Fruit fly (Drosophila melanogaster) whole organism: ENCODE measurements around the gene PGAP2.
A peak's percentile ranks its signal among the peaks of the same experiment; 100 is the strongest.

Source experiments
- CG8478 ChIP-seq: fragments of >200 bp; optimal IDR thresholded peaks from 2 replicates; lab custom pipeline; 2018; ENCODE audit warnings: inconsistent platforms
- Dll ChIP-seq: fragments of >200 bp; optimal IDR thresholded peaks from 2 replicates; lab custom pipeline; 2017
- EcR ChIP-seq, 2 experiments: fragments of >200 bp; optimal IDR thresholded peaks; 2 replicates each; lab custom pipeline; 2017; ENCODE audit warnings: missing biosample characterization in 2 of 2, missing genetic modification characterization in 2 of 2, missing genetic modification reagents in 2 of 2
- pan ChIP-seq: fragments of >200 bp; optimal IDR thresholded peaks from 2 replicates; lab custom pipeline; 2017
- psq ChIP-seq: fragments of >200 bp; optimal IDR thresholded peaks from 2 replicates; lab custom pipeline; 2017
- usp ChIP-seq: fragments of >200 bp; optimal IDR thresholded peaks from 2 replicates; lab custom pipeline; 2017; ENCODE audit warnings: missing biosample characterization, missing genetic modification characterization, mixed read lengths

PGAP2 gene

dm6 chr2L:843301-843700, 24.0 kb upstream of the PGAP2 start:
- TF ChIP-seq psq (lab: Kevin White, UChicago) (no peak), pan (lab: Kevin White, UChicago) (peak; percentile 41), Dll (lab: Kevin White, UChicago) (no peak)

- no peak for TF ChIP-seq Dll (lab: Kevin White, UChicago)
- no peak for TF ChIP-seq CG8478 (lab: Kevin White, UChicago)
- no peak for TF ChIP-seq EcR (GFP tag; optimal IDR thresholded peaks at IDR 0.05; lab: Kevin White, UChicago)
Measured at dm6 chr2L:842873-843272, 23.6 kb upstream of the PGAP2 start.

- TF ChIP-seq usp (GFP tag; lab: Kevin White, UChicago), result no peak
- TF ChIP-seq CG8478 (lab: Kevin White, UChicago), result no peak
- TF ChIP-seq pan (lab: Kevin White, UChicago), result no peak
- TF ChIP-seq psq (lab: Kevin White, UChicago), result no peak
- no peak for TF ChIP-seq Dll (lab: Kevin White, UChicago)
- TF ChIP-seq EcR (GFP tag; optimal IDR thresholded peaks at IDR 0.05; lab: Kevin White, UChicago), result no peak
Measured at dm6 chr2L:841708-842107, 22.4 kb upstream of the PGAP2 start.

- no peak for TF ChIP-seq Dll (lab: Kevin White, UChicago)
- no peak for TF ChIP-seq usp (GFP tag; lab: Kevin White, UChicago)
- no peak for TF ChIP-seq pan (lab: Kevin White, UChicago)
- TF ChIP-seq psq (lab: Kevin White, UChicago), result no peak
- TF ChIP-seq EcR (GFP tag; optimal IDR thresholded peaks at IDR 0.05; lab: Kevin White, UChicago), result no peak
- no peak for TF ChIP-seq CG8478 (lab: Kevin White, UChicago)
Measured at dm6 chr2L:840716-841115, 21.4 kb upstream of the PGAP2 start.

- TF ChIP-seq EcR (GFP tag; optimal IDR thresholded peaks at IDR 0.05; lab: Kevin White, UChicago), result peak in 1 of 2 experiments; percentile 19
- TF ChIP-seq usp (GFP tag; lab: Kevin White, UChicago), result no peak
Measured at dm6 chr2L:840022-840421, 20.7 kb upstream of the PGAP2 start.

DNA sequence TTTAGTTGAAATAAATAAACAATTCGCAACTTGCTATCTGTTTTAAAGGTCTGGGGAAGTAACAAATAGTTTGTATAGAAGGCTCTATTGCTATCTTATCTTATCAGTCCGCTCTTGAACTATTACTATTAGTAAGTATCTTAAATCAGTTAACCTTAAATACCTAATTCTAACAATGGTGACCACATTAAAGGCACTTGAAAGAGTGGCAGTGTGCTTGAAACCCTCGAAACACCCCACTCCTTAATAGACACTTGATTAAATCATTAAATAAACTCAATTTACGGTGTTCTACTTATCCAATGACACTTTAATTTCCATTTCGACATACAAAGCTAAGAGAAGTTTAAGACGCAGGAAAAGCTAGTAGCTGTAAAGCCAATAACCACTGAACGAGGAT, 19.5 kb upstream of the PGAP2 start:
- TF ChIP-seq usp (GFP tag; lab: Kevin White, UChicago), result no peak
- TF ChIP-seq EcR (GFP tag; optimal IDR thresholded peaks at IDR 0.05; lab: Kevin White, UChicago), result no peak
- TF ChIP-seq pan (lab: Kevin White, UChicago), result no peak
- no peak for TF ChIP-seq CG8478 (lab: Kevin White, UChicago)
- TF ChIP-seq psq (lab: Kevin White, UChicago), result no peak

DNA sequence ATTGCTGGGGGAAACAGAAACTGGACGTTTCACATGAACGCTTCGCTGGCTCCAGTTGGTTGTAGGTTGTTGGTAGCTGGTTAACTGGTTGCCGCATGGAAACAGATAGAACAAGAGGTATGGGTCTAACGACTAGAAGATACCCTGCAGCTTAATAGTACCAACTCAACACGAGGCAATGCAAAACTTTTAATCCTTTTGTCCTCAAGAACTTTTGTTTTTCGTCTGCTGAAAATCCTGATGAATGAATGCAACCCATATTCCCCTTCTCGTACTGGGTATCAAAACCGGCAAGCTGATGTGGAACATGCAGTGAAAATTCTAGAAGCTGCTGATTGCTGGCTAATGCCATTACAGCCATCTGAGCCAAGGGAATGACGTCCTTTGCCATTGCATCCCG, 18.7 kb upstream of the PGAP2 start:
- TF ChIP-seq usp (GFP tag; lab: Kevin White, UChicago) (no peak), pan (lab: Kevin White, UChicago) (peak; percentile 56)

dm6 chr2L:827516-828362, 8.4 kb upstream of the PGAP2 start:
- TF ChIP-seq usp (GFP tag; lab: Kevin White, UChicago), result no peak
- no peak for TF ChIP-seq pan (lab: Kevin White, UChicago)
- no peak for TF ChIP-seq psq (lab: Kevin White, UChicago)
- TF ChIP-seq EcR (GFP tag; optimal IDR thresholded peaks at IDR 0.05; lab: Kevin White, UChicago), result no peak
- no peak for TF ChIP-seq CG8478 (lab: Kevin White, UChicago)
- no peak for TF ChIP-seq Dll (lab: Kevin White, UChicago)

DNA sequence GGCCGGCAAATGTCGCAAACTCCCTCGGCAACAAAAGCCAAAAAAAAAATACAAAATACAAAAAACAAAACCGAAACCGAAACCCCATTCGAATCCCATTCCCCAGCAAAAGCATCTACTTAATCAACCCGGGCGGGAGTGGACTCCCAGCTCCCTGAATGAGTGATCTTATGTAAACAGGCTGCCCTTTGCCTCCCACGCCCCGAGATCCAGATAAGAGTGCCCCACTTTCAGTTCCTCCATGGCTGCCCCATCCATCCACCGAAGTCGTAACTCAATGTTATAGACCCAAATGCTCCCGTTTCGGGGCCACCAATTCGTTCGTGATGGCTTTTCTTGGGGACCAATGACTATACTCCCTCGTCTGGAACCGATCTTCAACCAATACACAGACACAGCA, 7.7 kb upstream of the PGAP2 start:
- TF ChIP-seq Dll (lab: Kevin White, UChicago), result no peak
- no peak for TF ChIP-seq CG8478 (lab: Kevin White, UChicago)
- TF ChIP-seq usp (GFP tag; lab: Kevin White, UChicago), result no peak
- TF ChIP-seq EcR (GFP tag; optimal IDR thresholded peaks at IDR 0.05; lab: Kevin White, UChicago), result no peak
- no peak for TF ChIP-seq psq (lab: Kevin White, UChicago)
- TF ChIP-seq pan (lab: Kevin White, UChicago), result no peak

- TF ChIP-seq Dll (lab: Kevin White, UChicago), result peak; percentile 46
- TF ChIP-seq usp (GFP tag; lab: Kevin White, UChicago), result no peak
Measured at dm6 chr2L:826388-826787, 7.1 kb upstream of the PGAP2 start.

DNA sequence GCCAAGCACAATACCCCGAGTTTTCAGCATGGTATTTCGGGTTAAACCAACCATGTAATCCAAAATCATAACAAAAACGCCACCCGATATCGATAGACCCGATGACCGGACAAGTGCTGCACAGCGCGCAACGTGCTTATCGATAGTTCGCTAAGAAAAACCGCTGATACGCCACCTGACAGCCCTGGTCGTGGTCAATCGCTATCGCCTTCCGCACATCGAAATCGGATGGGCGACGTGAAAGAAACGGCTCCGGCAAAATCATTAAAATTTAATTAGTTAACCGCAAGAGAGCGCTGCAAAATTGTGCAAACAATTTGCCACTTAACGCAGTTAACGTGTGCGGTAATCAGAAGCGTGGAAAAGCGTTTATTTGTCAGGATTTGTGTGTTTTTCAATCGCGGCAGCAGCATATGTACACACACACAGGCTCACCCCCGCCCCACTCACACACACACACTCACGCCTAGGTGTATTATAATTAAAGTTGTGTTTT, 6.5 kb upstream of the PGAP2 start, which contains the start of the genes CG3862 and dock:
TSS of gene CG3862 (minus strand) at position 94 of the 496 bp plus-strand sequence.
TSS of gene dock (plus strand) at position 202 of the 496 bp plus-strand sequence.
- TF ChIP-seq CG8478 (lab: Kevin White, UChicago), result no peak
- TF ChIP-seq usp (GFP tag; lab: Kevin White, UChicago), result no peak
- no peak for TF ChIP-seq Dll (lab: Kevin White, UChicago)
- TF ChIP-seq pan (lab: Kevin White, UChicago), result no peak
- TF ChIP-seq psq (lab: Kevin White, UChicago), result no peak
- TF ChIP-seq EcR (GFP tag; optimal IDR thresholded peaks at IDR 0.05; lab: Kevin White, UChicago), result no peak

DNA sequence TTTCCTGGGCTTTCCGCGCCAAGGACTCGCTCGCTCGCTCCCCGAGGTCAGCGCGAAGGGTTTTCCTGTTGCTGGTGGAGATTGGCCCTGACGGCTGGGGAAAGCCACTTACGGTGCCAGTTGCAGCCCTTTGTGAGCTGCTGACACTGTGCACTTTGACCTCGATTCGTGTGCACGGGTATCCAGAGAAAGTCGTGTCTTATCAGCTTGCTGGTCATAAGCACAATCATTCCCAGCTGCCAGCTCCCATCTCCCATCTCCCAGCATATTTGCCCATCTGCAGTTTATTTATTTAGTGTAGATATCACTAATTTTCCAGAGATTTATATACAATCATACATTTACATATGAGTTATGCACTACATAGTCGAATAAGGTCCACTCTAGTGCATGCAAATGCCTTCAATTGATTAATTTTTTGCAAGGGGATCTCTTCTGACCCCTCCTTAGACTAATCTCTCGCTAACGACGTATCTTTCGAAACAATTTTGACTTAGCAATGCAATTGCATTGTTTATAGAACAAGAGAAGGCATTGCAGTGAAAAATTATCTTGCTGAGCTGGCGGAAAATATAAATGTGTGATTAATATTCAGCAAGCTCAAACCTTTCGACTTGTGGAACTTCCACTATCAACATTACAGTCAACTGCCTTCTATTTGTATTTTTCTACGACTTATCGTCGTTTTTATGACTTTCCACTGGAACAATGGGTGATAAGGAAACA, 2.8 kb upstream of the PGAP2 start:
- TF ChIP-seq Dll (lab: Kevin White, UChicago), result no peak
- TF ChIP-seq pan (lab: Kevin White, UChicago), result no peak
- no peak for TF ChIP-seq EcR (GFP tag; optimal IDR thresholded peaks at IDR 0.05; lab: Kevin White, UChicago)
- no peak for TF ChIP-seq CG8478 (lab: Kevin White, UChicago)
- TF ChIP-seq psq (lab: Kevin White, UChicago), result no peak
- no peak for TF ChIP-seq usp (GFP tag; lab: Kevin White, UChicago)
